Worm (Caenorhabditis elegans) whole organism, L2 larva: ENCODE results near the gene zipt-3.

Experiments
- F13H6.1 ChIP-seq: sonication (generic microtip); optimal IDR thresholded peaks from 2 replicates; lab custom pipeline; 2016; ENCODE audit warnings: missing genetic modification characterization, missing compliant biosample characterization
- aly-2 ChIP-seq: fragments of 150-350 bp; optimal IDR thresholded peaks from 2 replicates; lab custom pipeline; 2014; ENCODE audit warnings: missing biosample characterization, missing genetic modification characterization
- ama-1 ChIP-seq: fragments of 150-350 bp; optimal IDR thresholded peaks from 2 replicates; lab custom pipeline; 2018; ENCODE audit warnings: inconsistent platforms
- blmp-1 ChIP-seq: sonication (generic microtip); optimal IDR thresholded peaks from 2 replicates; lab custom pipeline; 2017; ENCODE audit warnings: missing genetic modification characterization, mild to moderate bottlenecking, missing compliant biosample characterization, antibody characterized with exemption, moderate library complexity; ENCODE audit not compliant: insufficient read depth
- crh-2 ChIP-seq: sonication (generic microtip); optimal IDR thresholded peaks from 2 replicates; lab custom pipeline; 2017; ENCODE audit warnings: missing biosample characterization, missing genetic modification characterization
- dmd-4 ChIP-seq: sonication (generic microtip); optimal IDR thresholded peaks from 2 replicates; lab custom pipeline; 2017; ENCODE audit warnings: missing biosample characterization, missing genetic modification characterization
- egl-27 ChIP-seq: sonication (generic microtip); optimal IDR thresholded peaks from 3 replicates; lab custom pipeline; 2017; ENCODE audit warnings: missing biosample characterization, missing genetic modification reagents, missing genetic modification characterization
- elt-3 ChIP-seq: sonication (generic microtip); optimal IDR thresholded peaks from 2 replicates; lab custom pipeline; 2017; ENCODE audit warnings: missing biosample characterization, missing genetic modification characterization
- fos-1 ChIP-seq: fragments of 150-350 bp; optimal IDR thresholded peaks from 2 replicates; lab custom pipeline; 2014; ENCODE audit warnings: missing biosample characterization, missing genetic modification characterization
- gmeb-1 ChIP-seq: fragments of 150-350 bp; optimal IDR thresholded peaks from 2 replicates; lab custom pipeline; 2014; ENCODE audit warnings: missing biosample characterization, missing genetic modification characterization
- lin-11 ChIP-seq: fragments of 150-350 bp; sonication (generic microtip); optimal IDR thresholded peaks from 2 replicates; lab custom pipeline; 2014; ENCODE audit warnings: missing biosample characterization, missing genetic modification characterization, inconsistent platforms, mixed read lengths
- lsy-2 ChIP-seq, 2 experiments: fragments of 150-350 bp in 1 of 2; sonication (generic microtip) in 1 of 2; optimal IDR thresholded peaks; 2 replicates each; lab custom pipeline; 2014 to 2017; ENCODE audit warnings: missing biosample characterization in 2 of 2, missing genetic modification characterization in 2 of 2
- nhr-10 ChIP-seq: sonication (generic microtip); optimal IDR thresholded peaks from 2 replicates; lab custom pipeline; 2017; ENCODE audit warnings: missing biosample characterization, missing genetic modification characterization
- nhr-12 ChIP-seq: fragments of 150-350 bp; optimal IDR thresholded peaks from 2 replicates; lab custom pipeline; 2014; ENCODE audit warnings: missing biosample characterization, missing genetic modification characterization
- nhr-129 ChIP-seq: fragments of 150-350 bp; optimal IDR thresholded peaks from 2 replicates; lab custom pipeline; 2014; ENCODE audit warnings: missing biosample characterization, missing genetic modification characterization
- nhr-23 ChIP-seq: fragments of 150-350 bp; optimal IDR thresholded peaks from 2 replicates; lab custom pipeline; 2014; ENCODE audit warnings: missing biosample characterization, missing genetic modification reagents, missing genetic modification characterization
- nhr-237 ChIP-seq: fragments of 150-350 bp; optimal IDR thresholded peaks from 2 replicates; lab custom pipeline; 2014; ENCODE audit warnings: missing biosample characterization, missing genetic modification characterization
- nhr-25 ChIP-seq: fragments of 150-350 bp; sonication (generic microtip); optimal IDR thresholded peaks from 3 replicates; lab custom pipeline; 2014; ENCODE audit warnings: missing biosample characterization, missing genetic modification characterization
- peb-1 ChIP-seq: fragments of 150-350 bp; optimal IDR thresholded peaks from 2 replicates; lab custom pipeline; 2014; ENCODE audit warnings: missing biosample characterization, missing genetic modification characterization
- sem-4 ChIP-seq: fragments of 150-350 bp; optimal IDR thresholded peaks from 2 replicates; lab custom pipeline; 2014; ENCODE audit warnings: missing biosample characterization, missing genetic modification reagents, missing genetic modification characterization
- sma-9 ChIP-seq, 2 experiments: fragments of 150-350 bp in 1 of 2; sonication (generic microtip) in 1 of 2; optimal IDR thresholded peaks; 2 replicates each; lab custom pipeline; 2014 to 2016; ENCODE audit warnings: missing genetic modification characterization in 2 of 2, mild to moderate bottlenecking in 1 of 2, missing biosample characterization in 1 of 2, missing compliant biosample characterization in 1 of 2, missing genetic modification reagents in 1 of 2, moderate library complexity in 1 of 2
- snpc-4 ChIP-seq: fragments of 150-350 bp; optimal IDR thresholded peaks from 2 replicates; lab custom pipeline; 2014; ENCODE audit warnings: missing biosample characterization, missing genetic modification characterization
- unc-55 ChIP-seq: fragments of 150-350 bp; sonication (generic microtip); optimal IDR thresholded peaks from 3 replicates; lab custom pipeline; 2014; ENCODE audit warnings: missing biosample characterization, missing genetic modification reagents, missing genetic modification characterization
- zag-1 ChIP-seq: fragments of 150-350 bp; optimal IDR thresholded peaks from 2 replicates; lab custom pipeline; 2014; ENCODE audit warnings: missing biosample characterization, missing genetic modification characterization
- ztf-1 ChIP-seq: fragments of 200-800 bp; sonication (Bioruptor generic); conservative IDR thresholded peaks from 2 replicates; pipeline ENCODE4 v1.3.6; 2022; ENCODE audit warnings: missing genetic modification characterization, missing compliant biosample characterization

zipt-3 gene

ce11 chrII:5736599-5736998 is 18.7 kb downstream of the zipt-3 start:
- TF ChIP-seq nhr-129 (tag; lab: Kevin White, UChicago) (no peak), ama-1 (no peak), sma-9 (GFP tag; optimal IDR thresholded peaks at IDR 0.05; lab: Kevin White, UChicago) (no peak), sma-9 (tag; optimal IDR thresholded peaks at IDR 0.05; lab: Kevin White, UChicago) (no peak), nhr-237 (no peak), egl-27 (tag; lab: Kevin White, UChicago) (no peak), nhr-12 (no peak), nhr-25 (tag; lab: Kevin White, UChicago) (no peak), unc-55 (no peak)

ce11 chrII:5738795-5739194 is 20.9 kb downstream of the zipt-3 start, which contains the start of gene hlh-14:
Gene hlh-14, minus strand, starts transcription at chrII:5738895.
- TF ChIP-seq nhr-25 (tag; lab: Kevin White, UChicago) (no peak), dmd-4 (no peak), elt-3 (tag; lab: Kevin White, UChicago) (no peak), peb-1 (tag; lab: Kevin White, UChicago) (no peak), lin-11 (tag; lab: Kevin White, UChicago) (no peak), ama-1 (no peak), zag-1 (tag; lab: Kevin White, UChicago) (no peak)

ce11 chrII:5742767-5743166 is 24.8 kb downstream of the zipt-3 start:
- TF ChIP-seq sem-4 (tag; lab: Kevin White, UChicago), result no peak
- TF ChIP-seq nhr-237, result no peak
- no peak for TF ChIP-seq nhr-10 (tag; lab: Kevin White, UChicago)
- no peak for TF ChIP-seq snpc-4 (tag; lab: Kevin White, UChicago)
- no peak for TF ChIP-seq lin-11 (tag; lab: Kevin White, UChicago)
- TF ChIP-seq elt-3 (tag; lab: Kevin White, UChicago), result no peak
- TF ChIP-seq nhr-23 (tag; lab: Kevin White, UChicago), result no peak
- TF ChIP-seq fos-1 (tag; lab: Kevin White, UChicago), result peak; percentile 46

ce11 chrII:5744342-5744741 is 26.4 kb downstream of the zipt-3 start:
- TF ChIP-seq lsy-2 (tag; optimal IDR thresholded peaks at IDR 0.05; lab: Kevin White, UChicago) (no peak), fos-1 (tag; lab: Kevin White, UChicago) (peak; percentile 48)

ce11 chrII:5745088-5745487 is 27.2 kb downstream of the zipt-3 start, which contains the start of gene F10C1.9:
Gene F10C1.9, minus strand, starts transcription at chrII:5745284.
- TF ChIP-seq sma-9 (GFP tag; optimal IDR thresholded peaks at IDR 0.05; lab: Kevin White, UChicago) (peak; percentile 3), sma-9 (tag; optimal IDR thresholded peaks at IDR 0.05; lab: Kevin White, UChicago) (no peak), dmd-4 (no peak)
- TF ChIP-seq, all 48 proteins: peak for 1

- TF ChIP-seq fos-1 (tag; lab: Kevin White, UChicago) (peak; percentile 82), ztf-1 (no peak), sem-4 (tag; lab: Kevin White, UChicago) (no peak)
These were observed 29.4 kb downstream of the zipt-3 start for ce11 chrII:5747312-5747711.

- TF ChIP-seq aly-2 (tag; lab: Kevin White, UChicago), result no peak
- TF ChIP-seq nhr-23 (tag; lab: Kevin White, UChicago), result no peak
- peak; percentile 67 for TF ChIP-seq crh-2 (tag; lab: Kevin White, UChicago)
- peak; percentile 13 for TF ChIP-seq gmeb-1 (tag; lab: Kevin White, UChicago)
- peak; percentile 97 for TF ChIP-seq fos-1 (tag; lab: Kevin White, UChicago)
- TF ChIP-seq F13H6.1, result peak; percentile 28
- peak; percentile 45 for TF ChIP-seq sma-9 (GFP tag; optimal IDR thresholded peaks at IDR 0.05; lab: Kevin White, UChicago)
- no peak for TF ChIP-seq sma-9 (tag; optimal IDR thresholded peaks at IDR 0.05; lab: Kevin White, UChicago)
These were observed 30.5 kb downstream of the zipt-3 start for ce11 chrII:5748395-5748794.

ce11 chrII:5749733-5750238 is 31.9 kb downstream of the zipt-3 start, which contains the start of gene ifb-2:
Gene ifb-2, plus strand, starts transcription at chrII:5750188.
- TF ChIP-seq crh-2 (tag; lab: Kevin White, UChicago), result peak; percentile 36
- TF ChIP-seq fos-1 (tag; lab: Kevin White, UChicago), result peak; percentile 81
- no peak for TF ChIP-seq blmp-1 (tag; lab: Kevin White, UChicago)
